Worm (Caenorhabditis elegans) whole organism, young adult: Measurements from ENCODE around the gene Y48A6B.8.

ENCODE experiments used
- B0336.3 ChIP-seq: fragments of 200-800 bp; sonication (Bioruptor generic); IDR thresholded peaks from 2 replicates; pipeline ENCODE4 v1.3.6; 2022; ENCODE audit warnings: missing genetic modification characterization, missing compliant biosample characterization
- F10E7.11 ChIP-seq: sonication (generic microtip); optimal IDR thresholded peaks from 2 replicates; lab custom pipeline; 2017; ENCODE audit warnings: mild to moderate bottlenecking, missing genetic modification characterization, moderate library complexity, missing compliant biosample characterization
- F22D6.2 ChIP-seq: sonication (generic microtip); optimal IDR thresholded peaks from 2 replicates; lab custom pipeline; 2016; ENCODE audit warnings: mild to moderate bottlenecking, missing genetic modification characterization, missing compliant biosample characterization
- F49E8.2 ChIP-seq: sonication (generic microtip); optimal IDR thresholded peaks from 3 replicates; lab custom pipeline; 2017; ENCODE audit warnings: missing genetic modification characterization, mild to moderate bottlenecking, missing compliant biosample characterization, antibody characterized with exemption, moderate library complexity; ENCODE audit not compliant: insufficient read depth
- T07F8.4 ChIP-seq: sonication (generic microtip); optimal IDR thresholded peaks from 2 replicates; lab custom pipeline; 2016; ENCODE audit warnings: mild to moderate bottlenecking, missing genetic modification characterization, moderate library complexity, missing compliant biosample characterization
- T26A5.8 ChIP-seq: sonication (generic microtip); optimal IDR thresholded peaks from 2 replicates; lab custom pipeline; 2016; ENCODE audit warnings: missing genetic modification characterization, missing compliant biosample characterization
- Y53F4B.3 ChIP-seq: fragments of 200-800 bp; sonication (Bioruptor generic); IDR thresholded peaks from 2 replicates; pipeline ENCODE4 v1.3.6; 2022; ENCODE audit warnings: missing genetic modification reagents, missing genetic modification characterization, missing compliant biosample characterization
- Y53G8AR.9 ChIP-seq: fragments of 200-800 bp; sonication (Bioruptor generic); conservative IDR thresholded peaks from 2 replicates; pipeline ENCODE4 v1.3.6; 2022; ENCODE audit warnings: missing genetic modification reagents, missing genetic modification characterization, missing compliant biosample characterization
- Y56A3A.18 ChIP-seq: fragments of 200-800 bp; sonication (Bioruptor generic); IDR thresholded peaks from 2 replicates; pipeline ENCODE4 v1.3.6; 2022; ENCODE audit warnings: missing genetic modification reagents, missing genetic modification characterization, missing compliant biosample characterization
- Y79H2A.3 ChIP-seq: fragments of 200-800 bp; sonication (Bioruptor generic); conservative IDR thresholded peaks from 2 replicates; pipeline ENCODE4 v1.3.6; 2022; ENCODE audit warnings: missing genetic modification reagents, missing genetic modification characterization, missing compliant biosample characterization
- Y95B8A.8 ChIP-seq: fragments of 200-800 bp; sonication (Bioruptor generic); IDR thresholded peaks from 2 replicates; pipeline ENCODE4 v1.3.6; 2022; ENCODE audit warnings: missing genetic modification reagents, missing genetic modification characterization, missing compliant biosample characterization
- ama-1 ChIP-seq, 3 experiments: fragments of 150-350 bp in 1 of 3; sonication (generic microtip) in 2 of 3; optimal IDR thresholded peaks; 2 replicates each; lab custom pipeline; 2014 to 2018; ENCODE audit warnings: missing biosample characterization in 2 of 3, missing genetic modification characterization in 2 of 3, missing genetic modification reagents in 2 of 3
- atf-7 ChIP-seq: sonication (generic microtip); optimal IDR thresholded peaks from 2 replicates; lab custom pipeline; 2017; ENCODE audit warnings: mild to moderate bottlenecking, missing genetic modification characterization, missing compliant biosample characterization
- attf-5 ChIP-seq: fragments of 200-800 bp; sonication (Bioruptor generic); optimal IDR thresholded peaks from 2 replicates; lab custom pipeline; 2018; ENCODE audit warnings: mild to moderate bottlenecking, missing genetic modification characterization, missing compliant biosample characterization
- attf-6 ChIP-seq: fragments of 200-800 bp; sonication (Bioruptor generic); IDR thresholded peaks from 2 replicates; pipeline ENCODE4 v1.3.6; 2022; ENCODE audit warnings: missing genetic modification reagents, missing genetic modification characterization, missing compliant biosample characterization
- bed-2 ChIP-seq: fragments of 200-800 bp; sonication (Bioruptor generic); IDR thresholded peaks from 2 replicates; pipeline ENCODE4 v1.3.6; 2022; ENCODE audit warnings: missing genetic modification reagents, missing genetic modification characterization, missing compliant biosample characterization
- ccch-3 ChIP-seq: fragments of 200-800 bp; sonication (Bioruptor generic); optimal IDR thresholded peaks from 2 replicates; lab custom pipeline; 2018; ENCODE audit warnings: mild to moderate bottlenecking, missing genetic modification characterization, missing compliant biosample characterization
- ceh-91 ChIP-seq: fragments of 200-800 bp; sonication (Bioruptor generic); IDR thresholded peaks from 2 replicates; pipeline ENCODE4 v1.3.6; 2022; ENCODE audit warnings: missing genetic modification reagents, missing genetic modification characterization, missing compliant biosample characterization
- dpl-1 ChIP-seq: fragments of 150-350 bp; optimal IDR thresholded peaks from 2 replicates; lab custom pipeline; 2014; ENCODE audit warnings: missing biosample characterization, missing genetic modification reagents, missing genetic modification characterization
- ekl-4 ChIP-seq: fragments of 200-800 bp; sonication (Bioruptor generic); IDR thresholded peaks from 2 replicates; pipeline ENCODE4 v1.3.6; 2022; ENCODE audit warnings: missing genetic modification reagents, missing genetic modification characterization, missing compliant biosample characterization
- hmg-20 ChIP-seq: fragments of 200-800 bp; sonication (Bioruptor generic); IDR thresholded peaks from 2 replicates; pipeline ENCODE4 v1.3.6; 2022; ENCODE audit warnings: missing genetic modification reagents, missing genetic modification characterization, missing compliant biosample characterization
- hrde-1 ChIP-seq: sonication (generic microtip); optimal IDR thresholded peaks from 2 replicates; lab custom pipeline; 2016; ENCODE audit warnings: missing genetic modification characterization, mild to moderate bottlenecking, missing compliant biosample characterization, moderate library complexity, missing genotype, missing genetic modification reagents, borderline replicate concordance
- hsf-1 ChIP-seq: fragments of 200-800 bp; sonication (Bioruptor generic); IDR thresholded peaks from 2 replicates; pipeline ENCODE4 v1.3.6; 2022; ENCODE audit warnings: missing genetic modification reagents, missing genetic modification characterization, missing compliant biosample characterization
- let-526 ChIP-seq: fragments of 200-800 bp; sonication (Bioruptor generic); IDR thresholded peaks from 2 replicates; pipeline ENCODE4 v1.3.6; 2022; ENCODE audit warnings: missing genetic modification reagents, missing genetic modification characterization, missing compliant biosample characterization
- lir-1 ChIP-seq: fragments of 200-800 bp; sonication (Bioruptor generic); conservative IDR thresholded peaks from 2 replicates; pipeline ENCODE4 v1.3.6; 2022; ENCODE audit warnings: missing genetic modification reagents, missing genetic modification characterization, missing compliant biosample characterization
- lsy-27 ChIP-seq: sonication (generic microtip); optimal IDR thresholded peaks from 2 replicates; lab custom pipeline; 2017; ENCODE audit warnings: missing genetic modification characterization, mild to moderate bottlenecking, missing compliant biosample characterization, antibody characterized with exemption, missing genotype, borderline replicate concordance; ENCODE audit not compliant: insufficient read depth
- madf-10 ChIP-seq: sonication (generic microtip); optimal IDR thresholded peaks from 2 replicates; lab custom pipeline; 2016; ENCODE audit warnings: mild to moderate bottlenecking, missing genetic modification characterization, missing compliant biosample characterization
- madf-3 ChIP-seq: fragments of 200-800 bp; sonication (Bioruptor generic); IDR thresholded peaks from 2 replicates; pipeline ENCODE4 v1.3.6; 2022; ENCODE audit warnings: missing genetic modification reagents, missing genetic modification characterization, missing compliant biosample characterization
- madf-8 ChIP-seq: fragments of 200-800 bp; sonication (Bioruptor generic); conservative IDR thresholded peaks from 2 replicates; pipeline ENCODE4 v1.3.6; 2022; ENCODE audit warnings: missing genetic modification reagents, missing genetic modification characterization, missing compliant biosample characterization
- mxl-1 ChIP-seq: sonication (generic microtip); optimal IDR thresholded peaks from 2 replicates; lab custom pipeline; 2016; ENCODE audit warnings: missing genetic modification characterization, missing compliant biosample characterization
- nfyb-1 ChIP-seq: fragments of 200-800 bp; sonication (Bioruptor generic); IDR thresholded peaks from 2 replicates; pipeline ENCODE4 v1.3.6; 2022; ENCODE audit warnings: missing genetic modification reagents, missing genetic modification characterization, missing compliant biosample characterization
- nhr-27 ChIP-seq: fragments of 200-800 bp; sonication (Bioruptor generic); optimal IDR thresholded peaks from 2 replicates; lab custom pipeline; 2018; ENCODE audit warnings: mild to moderate bottlenecking, missing genetic modification characterization, moderate library complexity, missing compliant biosample characterization
- pbrm-1 ChIP-seq: fragments of 200-800 bp; sonication (Bioruptor generic); IDR thresholded peaks from 2 replicates; pipeline ENCODE4 v1.3.6; 2022; ENCODE audit warnings: missing genetic modification reagents, missing genetic modification characterization, missing compliant biosample characterization
- rec-8 ChIP-seq, 2 experiments: sonication (generic microtip); optimal IDR thresholded peaks; 2 replicates each; lab custom pipeline; 2016; ENCODE audit warnings: mild to moderate bottlenecking in 2 of 2, missing genetic modification characterization in 2 of 2, missing genetic modification reagents in 2 of 2, missing genotype in 2 of 2, missing biosample characterization in 1 of 2, missing compliant biosample characterization in 1 of 2, moderate library complexity in 1 of 2
- snpc-1.3 ChIP-seq: sonication (generic microtip); optimal IDR thresholded peaks from 2 replicates; lab custom pipeline; 2017; ENCODE audit warnings: missing genetic modification characterization, mild to moderate bottlenecking, missing compliant biosample characterization, antibody characterized with exemption, moderate library complexity, missing genotype, missing genetic modification reagents; ENCODE audit not compliant: insufficient read depth
- snpc-3.4 ChIP-seq: sonication (generic microtip); optimal IDR thresholded peaks from 2 replicates; lab custom pipeline; 2017; ENCODE audit warnings: missing genetic modification characterization, mild to moderate bottlenecking, missing compliant biosample characterization, antibody characterized with exemption, moderate library complexity, missing genotype, missing genetic modification reagents
- somi-1 ChIP-seq: fragments of 200-800 bp; sonication (Bioruptor generic); optimal IDR thresholded peaks from 2 replicates; lab custom pipeline; 2018; ENCODE audit warnings: mild to moderate bottlenecking, missing genetic modification characterization, missing compliant biosample characterization
- sptf-2 ChIP-seq: fragments of 200-800 bp; sonication (Bioruptor generic); optimal IDR thresholded peaks from 2 replicates; lab custom pipeline; 2018; ENCODE audit warnings: mild to moderate bottlenecking, missing genetic modification characterization, missing compliant biosample characterization
- tbp1 ChIP-seq: fragments of 200-800 bp; sonication (Bioruptor generic); optimal IDR thresholded peaks from 2 replicates; lab custom pipeline; 2018; ENCODE audit warnings: mild to moderate bottlenecking, missing genetic modification characterization, missing compliant biosample characterization
- tbx-9 ChIP-seq: sonication (generic microtip); optimal IDR thresholded peaks from 2 replicates; lab custom pipeline; 2016; ENCODE audit warnings: borderline replicate concordance, missing genetic modification characterization, inconsistent platforms, missing compliant biosample characterization
- tlf-1 ChIP-seq: fragments of 200-800 bp; sonication (Bioruptor generic); optimal IDR thresholded peaks from 2 replicates; lab custom pipeline; 2018; ENCODE audit warnings: mild to moderate bottlenecking, missing genetic modification characterization, missing compliant biosample characterization
- unc-130 ChIP-seq: sonication (generic microtip); optimal IDR thresholded peaks from 2 replicates; lab custom pipeline; 2016; ENCODE audit warnings: missing genetic modification reagents, missing genetic modification characterization, missing compliant biosample characterization
- xnd-1 ChIP-seq: sonication (generic microtip); optimal IDR thresholded peaks from 2 replicates; lab custom pipeline; 2016; ENCODE audit warnings: missing genotype, missing genetic modification reagents, missing genetic modification characterization, missing compliant biosample characterization
- ztf-18 ChIP-seq: sonication (generic microtip); optimal IDR thresholded peaks from 2 replicates; lab custom pipeline; 2016; ENCODE audit warnings: missing genotype, mild to moderate bottlenecking, missing genetic modification characterization, missing compliant biosample characterization
- ztf-26 ChIP-seq: sonication (generic microtip); optimal IDR thresholded peaks from 2 replicates; lab custom pipeline; 2017; ENCODE audit warnings: missing genetic modification characterization, missing compliant biosample characterization
- ztf-28 ChIP-seq: fragments of 200-800 bp; sonication (Bioruptor generic); IDR thresholded peaks from 2 replicates; pipeline ENCODE4 v1.3.6; 2022; ENCODE audit warnings: missing genetic modification reagents, missing genetic modification characterization, missing compliant biosample characterization
- ztf-3 ChIP-seq: fragments of 200-800 bp; sonication (Bioruptor generic); optimal IDR thresholded peaks from 2 replicates; lab custom pipeline; 2018; ENCODE audit warnings: mild to moderate bottlenecking, missing genetic modification characterization, missing compliant biosample characterization

The Y48A6B.8 gene

ce11 chrIII:10989491-10990032 lies 39.7 kb downstream of the Y48A6B.8 start (continued):
- TF ChIP-seq nhr-27 (tag; lab: Kevin White, UChicago), result peak; percentile 88
- TF ChIP-seq F49E8.2 (tag; lab: Kevin White, UChicago), result peak; percentile 78
- TF ChIP-seq F22D6.2, result peak; percentile 84
- peak; percentile 90 for TF ChIP-seq tbp1 (GFP tag; lab: Kevin White, UChicago)
- peak; percentile 98 for TF ChIP-seq Y56A3A.18 (GFP tag; lab: Robert Waterston, UW)
- peak; percentile 97 for TF ChIP-seq snpc-3.4 (tag; lab: Kevin White, UChicago)
- peak; percentile 82 for TF ChIP-seq ccch-3 (GFP tag; lab: Kevin White, UChicago)
- peak; percentile 33 for TF ChIP-seq xnd-1 (tag; lab: Kevin White, UChicago)
- TF ChIP-seq pbrm-1 (GFP tag; lab: Robert Waterston, UW), result peak; percentile 92
- peak; percentile 95 for TF ChIP-seq ztf-26
- TF ChIP-seq hsf-1 (GFP tag; lab: Robert Waterston, UW), result peak; percentile 79
- peak; percentile 91 for TF ChIP-seq tlf-1 (GFP tag; lab: Kevin White, UChicago)
- TF ChIP-seq let-526, result peak; percentile 93
- TF ChIP-seq attf-6 (GFP tag; lab: Robert Waterston, UW), result peak; percentile 82
- TF ChIP-seq somi-1 (GFP tag; lab: Kevin White, UChicago), result peak; percentile 92
- TF ChIP-seq sptf-2 (GFP tag; lab: Kevin White, UChicago), result peak; percentile 94
- TF ChIP-seq ekl-4 (GFP tag; lab: Robert Waterston, UW), result peak; percentile 95
- TF ChIP-seq snpc-1.3, result peak; percentile 94
- TF ChIP-seq ztf-3 (GFP tag; lab: Kevin White, UChicago), result peak; percentile 91
- peak; percentile 95 to 97 for TF ChIP-seq rec-8 (tag; optimal IDR thresholded peaks at IDR 0.05; lab: Kevin White, UChicago)
- TF ChIP-seq dpl-1, result peak; percentile 44
- TF ChIP-seq F10E7.11, result peak; percentile 95
- peak; percentile 97 for TF ChIP-seq mxl-1 (tag; lab: Kevin White, UChicago)
- TF ChIP-seq B0336.3 (GFP tag; lab: Robert Waterston, UW), result peak; percentile 98
- TF ChIP-seq T07F8.4 (tag; lab: Kevin White, UChicago), result peak; percentile 92
- TF ChIP-seq nfyb-1, result peak; percentile 98
- peak; percentile 85 for TF ChIP-seq unc-130 (GFP tag; lab: Kevin White, UChicago)
- TF ChIP-seq T26A5.8 (tag; lab: Kevin White, UChicago), result peak; percentile 95
- peak; percentile 95 for TF ChIP-seq tbx-9 (tag; lab: Kevin White, UChicago)
- peak; percentile 92 for TF ChIP-seq madf-10 (tag; lab: Kevin White, UChicago)
- TF ChIP-seq Y95B8A.8 (GFP tag; lab: Robert Waterston, UW), result peak; percentile 84
- TF ChIP-seq lsy-27 (tag; lab: Kevin White, UChicago), result peak; percentile 84
- peak; percentile 91; the same call in 1 of the 2 replicates for TF ChIP-seq ztf-28 (GFP tag; lab: Robert Waterston, UW)
- peak; percentile 48; the same call in 1 of the 2 replicates for TF ChIP-seq Y53F4B.3 (GFP tag; lab: Robert Waterston, UW)
- TF ChIP-seq atf-7 (tag; lab: Kevin White, UChicago), result peak; percentile 96
- no peak for TF ChIP-seq ama-1 (optimal IDR thresholded peaks at IDR 0.05; lab: Kevin White, UChicago)
- peak; percentile 85 to 94 for TF ChIP-seq ama-1 (GFP tag; optimal IDR thresholded peaks at IDR 0.05; lab: Kevin White, UChicago)
- peak; percentile 92 for TF ChIP-seq Y53G8AR.9 (GFP tag; lab: Robert Waterston, UW)
- peak; percentile 94 for TF ChIP-seq hrde-1 (tag; lab: Kevin White, UChicago)
- peak; percentile 83 for TF ChIP-seq ztf-18 (tag; lab: Kevin White, UChicago)
- TF ChIP-seq madf-3 (GFP tag; lab: Robert Waterston, UW), result peak; percentile 88
- TF ChIP-seq ceh-91 (GFP tag; lab: Robert Waterston, UW), result peak; percentile 48
- TF ChIP-seq Y79H2A.3, result peak; percentile 93
- TF ChIP-seq lir-1 (GFP tag; lab: Robert Waterston, UW), result peak; percentile 90
- TF ChIP-seq madf-8, result peak; percentile 60
- TF ChIP-seq attf-5 (GFP tag; lab: Kevin White, UChicago), result peak; percentile 93
- peak; percentile 72 for TF ChIP-seq bed-2 (GFP tag; lab: Robert Waterston, UW)
- peak; percentile 94 for TF ChIP-seq hmg-20 (GFP tag; lab: Robert Waterston, UW)
